Worm (Caenorhabditis elegans): ENCODE results near the gene Y38E10A.1.

Gene Y38E10A.1

DNA sequence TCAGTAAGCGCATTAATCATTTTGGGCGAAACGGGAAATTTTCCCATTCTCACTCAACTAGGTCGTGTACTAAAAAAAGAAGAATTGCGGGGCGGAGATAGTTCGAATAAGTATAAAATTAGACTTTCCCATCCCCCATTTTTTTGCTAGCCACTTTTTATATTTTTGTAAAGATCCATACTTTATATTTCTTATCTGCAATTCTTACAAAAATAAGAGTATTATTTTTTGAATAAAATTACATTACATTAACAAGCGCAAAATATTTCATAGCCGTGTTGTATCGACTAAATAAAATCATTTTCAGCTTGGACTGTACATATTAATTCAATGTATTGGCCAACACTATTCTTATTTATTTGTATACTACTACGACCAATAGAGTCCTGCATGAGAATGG is 14.8 kb downstream of the Y38E10A.1 start, which contains the start of gene F49C5.11:
F49C5.11 (plus strand) TSS at position 301 of the 400 bp plus-strand sequence.
- TF ChIP-seq F49E8.2 (tag; optimal IDR thresholded peaks at IDR 0.05; ENCODE audit: insufficient read depth) (no peak), ceh-27 (GFP tag; optimal IDR thresholded peaks at IDR 0.05) (no peak), dox-1 (GFP tag; IDR thresholded peaks at IDR 0.05) (no peak), aptf-2 (GFP tag; conservative IDR thresholded peaks at IDR 0.05) (no peak), lin-40 (tag; optimal IDR thresholded peaks at IDR 0.05) (no peak), lsl-1 (GFP tag; optimal IDR thresholded peaks at IDR 0.05) (no peak), akir-1 (GFP tag; optimal IDR thresholded peaks at IDR 0.05) (no peak), F23B12.7 (tag; optimal IDR thresholded peaks at IDR 0.05; ENCODE audit: insufficient read depth) (no peak), efl-1 (GFP tag; optimal IDR thresholded peaks at IDR 0.05) (no peak), nfya-2 (GFP tag; IDR thresholded peaks at IDR 0.05) (no peak), mxl-1 (tag; optimal IDR thresholded peaks at IDR 0.05) (no peak)

DNA sequence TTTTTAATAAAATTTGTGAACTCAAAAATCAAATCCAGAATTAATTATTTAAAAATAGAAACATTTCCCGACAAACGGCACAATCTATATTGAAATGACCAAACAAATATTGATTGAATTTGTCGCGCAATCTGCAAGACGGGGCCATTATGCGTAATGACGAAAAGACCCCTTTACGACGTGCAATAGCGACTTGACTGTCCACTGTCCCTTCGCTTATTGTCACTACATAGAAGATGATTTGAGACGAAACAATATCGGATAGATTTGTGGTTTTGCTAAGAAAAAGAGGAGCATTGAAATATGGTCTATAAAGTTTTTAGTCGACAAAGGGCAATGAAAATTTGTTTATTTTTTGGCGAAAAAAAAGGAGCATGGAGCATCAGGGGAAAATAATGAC is 19.5 kb downstream of the Y38E10A.1 start:
- no peak for TF ChIP-seq nhr-80 (tag; optimal IDR thresholded peaks at IDR 0.05)
- no peak for TF ChIP-seq pha-4 (tag; optimal IDR thresholded peaks at IDR 0.05)
- no peak for TF ChIP-seq F55B11.4 (tag; optimal IDR thresholded peaks at IDR 0.05; ENCODE audit: borderline replicate concordance, insufficient read depth)
- TF ChIP-seq F37B4.10 (GFP tag; IDR thresholded peaks at IDR 0.05), result no peak
- no peak for TF ChIP-seq Y95B8A.8 (GFP tag; IDR thresholded peaks at IDR 0.05)
- TF ChIP-seq ceh-91 (GFP tag; IDR thresholded peaks at IDR 0.05), result no peak

DNA sequence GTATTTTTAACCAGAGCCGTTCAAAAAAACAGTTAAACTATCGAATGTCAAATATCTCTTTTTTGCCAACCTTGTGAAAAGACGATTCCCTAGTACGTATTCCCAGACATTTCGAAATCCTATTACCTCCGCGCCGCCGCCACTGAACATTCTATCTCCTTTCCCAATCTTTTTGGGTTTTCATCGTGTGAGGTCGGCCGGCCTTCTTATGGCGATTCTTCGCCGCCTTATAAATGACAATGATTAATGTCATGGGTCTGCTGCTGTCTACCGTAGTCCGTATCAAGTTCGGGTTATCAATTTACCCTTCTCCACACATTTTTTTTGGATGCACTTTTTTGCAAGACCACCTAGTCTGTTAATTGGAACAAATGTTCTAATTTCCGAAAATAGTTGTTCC is 20.8 kb downstream of the Y38E10A.1 start:
- no peak for TF ChIP-seq somi-1 (GFP tag; optimal IDR thresholded peaks at IDR 0.05)
- TF ChIP-seq attf-5 (GFP tag; optimal IDR thresholded peaks at IDR 0.05), result no peak
- no peak for TF ChIP-seq akir-1 (GFP tag; optimal IDR thresholded peaks at IDR 0.05)
- TF ChIP-seq nfyb-1 (GFP tag; IDR thresholded peaks at IDR 0.05), result no peak
- TF ChIP-seq ztf-3 (GFP tag; optimal IDR thresholded peaks at IDR 0.05), result no peak
- TF ChIP-seq hmg-20 (GFP tag; IDR thresholded peaks at IDR 0.05), result no peak
- no peak for TF ChIP-seq bed-2 (GFP tag; IDR thresholded peaks at IDR 0.05)
- TF ChIP-seq F10E7.11 (tag; optimal IDR thresholded peaks at IDR 0.05), result no peak
- no peak for TF ChIP-seq him-1 (tag; optimal IDR thresholded peaks at IDR 0.05)
- no peak for TF ChIP-seq madf-8 (GFP tag; conservative IDR thresholded peaks at IDR 0.05)
- no peak for TF ChIP-seq snpc-1.1 (tag; optimal IDR thresholded peaks at IDR 0.05; ENCODE audit: insufficient read depth)
- no peak for TF ChIP-seq aptf-2 (GFP tag; conservative IDR thresholded peaks at IDR 0.05)
- TF ChIP-seq lir-1 (GFP tag; conservative IDR thresholded peaks at IDR 0.05), result no peak
- TF ChIP-seq nhr-27 (tag; optimal IDR thresholded peaks at IDR 0.05), result no peak
- no peak for TF ChIP-seq lin-26 (GFP tag; IDR thresholded peaks at IDR 0.05)
- TF ChIP-seq F33H1.4 (GFP tag; IDR thresholded peaks at IDR 0.05), result no peak
- no peak for TF ChIP-seq cebp-2 (GFP tag; IDR thresholded peaks at IDR 0.05)

DNA sequence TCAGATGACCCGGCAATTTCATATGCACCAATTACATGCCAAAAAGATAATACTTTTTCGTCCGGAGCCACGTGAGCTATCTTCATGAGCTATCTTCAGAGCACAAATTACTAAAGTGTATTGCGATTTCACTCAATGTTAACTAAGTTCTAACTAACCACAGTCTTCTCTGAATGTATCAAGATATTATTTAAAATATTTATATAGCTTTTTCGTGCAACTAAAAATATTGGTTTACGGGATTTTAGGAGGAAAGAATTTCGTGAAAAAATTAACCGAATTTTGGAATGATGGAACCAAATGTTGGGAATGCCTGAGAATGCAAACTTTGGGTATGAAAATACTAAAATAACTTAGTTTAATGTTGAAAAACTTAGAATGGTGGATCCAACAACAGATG is 22.9 kb downstream of the Y38E10A.1 start, which contains the start of gene F49C5.16:
F49C5.16 (plus strand) TSS at position 301 of the 400 bp plus-strand sequence.
- TF ChIP-seq ceh-27 (GFP tag; optimal IDR thresholded peaks at IDR 0.05), result no peak
- no peak for TF ChIP-seq F33H1.4 (GFP tag; IDR thresholded peaks at IDR 0.05)
- TF ChIP-seq zfh-2 (GFP tag; conservative IDR thresholded peaks at IDR 0.05), result no peak
- TF ChIP-seq F39B2.1 (GFP tag; IDR thresholded peaks at IDR 0.05), result no peak
- TF ChIP-seq madf-10 (tag; optimal IDR thresholded peaks at IDR 0.05), result no peak
- no peak for TF ChIP-seq tbx-9 (tag; optimal IDR thresholded peaks at IDR 0.05; ENCODE audit: borderline replicate concordance)
- no peak for TF ChIP-seq nhr-27 (tag; optimal IDR thresholded peaks at IDR 0.05)
- no peak for TF ChIP-seq snpc-1.1 (tag; optimal IDR thresholded peaks at IDR 0.05; ENCODE audit: insufficient read depth)
